Worm (Caenorhabditis elegans) whole organism, mixed stage, embryonic: ENCODE data around the gene sfxn-1.4.

Experiments
- M03D4.4 ChIP-seq: sonication (generic microtip); optimal IDR thresholded peaks from 2 replicates; lab custom pipeline; 2017; ENCODE audit warnings: mild to moderate bottlenecking, missing genetic modification characterization, missing compliant biosample characterization
- bed-3 ChIP-seq: fragments of 200-800 bp; sonication (Bioruptor generic); optimal IDR thresholded peaks from 3 replicates; lab custom pipeline; 2018; ENCODE audit warnings: mild to moderate bottlenecking, missing genetic modification characterization, moderate library complexity, missing compliant biosample characterization
- blmp-1 ChIP-seq: fragments of 150-350 bp; optimal IDR thresholded peaks from 2 replicates; lab custom pipeline; 2014; ENCODE audit warnings: missing biosample characterization, missing genetic modification characterization
- ceh-39 ChIP-seq: fragments of 150-350 bp; optimal IDR thresholded peaks from 2 replicates; lab custom pipeline; 2014; ENCODE audit warnings: missing biosample characterization, missing genetic modification characterization
- ceh-43 ChIP-seq: fragments of 200-800 bp; sonication (Bioruptor generic); optimal IDR thresholded peaks from 2 replicates; lab custom pipeline; 2018; ENCODE audit warnings: mild to moderate bottlenecking, missing genetic modification characterization, moderate library complexity, missing compliant biosample characterization
- ceh-83 ChIP-seq: fragments of 200-800 bp; sonication (Bioruptor generic); optimal IDR thresholded peaks from 2 replicates; lab custom pipeline; 2018; ENCODE audit warnings: mild to moderate bottlenecking, missing genetic modification characterization, missing compliant biosample characterization
- ces-1 ChIP-seq: fragments of 150-350 bp; optimal IDR thresholded peaks from 2 replicates; lab custom pipeline; 2014; ENCODE audit warnings: missing biosample characterization, missing genetic modification reagents, missing genetic modification characterization
- cnd-1 ChIP-seq: fragments of 200-800 bp; sonication (Bioruptor generic); optimal IDR thresholded peaks from 2 replicates; lab custom pipeline; 2018; ENCODE audit warnings: mild to moderate bottlenecking, missing genetic modification characterization, missing compliant biosample characterization
- drap-1 ChIP-seq: fragments of 200-800 bp; sonication (Bioruptor generic); optimal IDR thresholded peaks from 3 replicates; lab custom pipeline; 2018; ENCODE audit warnings: mild to moderate bottlenecking, missing genetic modification characterization, missing compliant biosample characterization
- elt-1 ChIP-seq: sonication (generic microtip); optimal IDR thresholded peaks from 2 replicates; lab custom pipeline; 2017; ENCODE audit warnings: missing genetic modification characterization, mild to moderate bottlenecking, missing compliant biosample characterization, antibody characterized with exemption, moderate library complexity, borderline replicate concordance; ENCODE audit not compliant: insufficient read depth
- elt-3 ChIP-seq: fragments of 150-350 bp; optimal IDR thresholded peaks from 2 replicates; lab custom pipeline; 2014; ENCODE audit warnings: missing biosample characterization, missing genetic modification characterization
- flh-1 ChIP-seq: fragments of 200-800 bp; sonication (Bioruptor generic); optimal IDR thresholded peaks from 2 replicates; lab custom pipeline; 2018; ENCODE audit warnings: mild to moderate bottlenecking, missing genetic modification characterization, moderate library complexity, missing compliant biosample characterization
- ham-2 ChIP-seq: fragments of 200-800 bp; sonication (Bioruptor generic); optimal IDR thresholded peaks from 2 replicates; lab custom pipeline; 2018; ENCODE audit warnings: mild to moderate bottlenecking, missing genetic modification characterization, missing compliant biosample characterization
- hlh-1 ChIP-seq: fragments of 150-350 bp; optimal IDR thresholded peaks from 2 replicates; lab custom pipeline; 2014; ENCODE audit warnings: missing biosample characterization, missing genetic modification reagents, missing genetic modification characterization
- lin-13 ChIP-seq: fragments of 150-350 bp; optimal IDR thresholded peaks from 2 replicates; lab custom pipeline; 2014; ENCODE audit warnings: missing biosample characterization, missing genetic modification characterization
- lin-32 ChIP-seq: fragments of 200-800 bp; sonication (Bioruptor generic); optimal IDR thresholded peaks from 2 replicates; lab custom pipeline; 2018; ENCODE audit warnings: mild to moderate bottlenecking, missing genetic modification characterization, missing compliant biosample characterization
- lsy-2 ChIP-seq: fragments of 150-350 bp; optimal IDR thresholded peaks from 2 replicates; lab custom pipeline; 2014; ENCODE audit warnings: missing biosample characterization, missing genetic modification characterization
- mab-5 ChIP-seq: fragments of 150-350 bp; optimal IDR thresholded peaks from 2 replicates; lab custom pipeline; 2014; ENCODE audit warnings: missing biosample characterization, missing genetic modification characterization
- mep-1 ChIP-seq: fragments of 150-350 bp; optimal IDR thresholded peaks from 2 replicates; lab custom pipeline; 2017; ENCODE audit warnings: missing biosample characterization, missing genetic modification reagents, missing genetic modification characterization, inconsistent platforms
- mls-2 ChIP-seq: sonication (generic microtip); optimal IDR thresholded peaks from 2 replicates; lab custom pipeline; 2016; ENCODE audit warnings: mild to moderate bottlenecking, missing genetic modification characterization, moderate library complexity, missing compliant biosample characterization
- nhr-12 ChIP-seq: fragments of 150-350 bp; optimal IDR thresholded peaks from 2 replicates; lab custom pipeline; 2014; ENCODE audit warnings: missing biosample characterization, missing genetic modification characterization
- nhr-2 ChIP-seq: fragments of 150-350 bp; optimal IDR thresholded peaks from 2 replicates; lab custom pipeline; 2014; ENCODE audit warnings: missing biosample characterization, missing genetic modification characterization
- nhr-237 ChIP-seq: fragments of 150-350 bp; optimal IDR thresholded peaks from 2 replicates; lab custom pipeline; 2014; ENCODE audit warnings: missing biosample characterization, missing genetic modification characterization
- nhr-28 ChIP-seq: fragments of 150-350 bp; optimal IDR thresholded peaks from 2 replicates; lab custom pipeline; 2014; ENCODE audit warnings: missing biosample characterization, missing genetic modification characterization
- nhr-76 ChIP-seq: sonication (generic microtip); optimal IDR thresholded peaks from 2 replicates; lab custom pipeline; 2017; ENCODE audit warnings: missing biosample characterization, missing genetic modification characterization
- pha-4 ChIP-seq: fragments of 150-350 bp; optimal IDR thresholded peaks from 2 replicates; lab custom pipeline; 2018; ENCODE audit warnings: missing biosample characterization, missing genetic modification reagents, missing genetic modification characterization
- sem-2 ChIP-seq: fragments of 200-800 bp; sonication (Bioruptor generic); optimal IDR thresholded peaks from 2 replicates; lab custom pipeline; 2018; ENCODE audit warnings: mild to moderate bottlenecking, missing genetic modification characterization, missing compliant biosample characterization
- snpc-4 ChIP-seq: fragments of 150-350 bp; optimal IDR thresholded peaks from 2 replicates; lab custom pipeline; 2014; ENCODE audit warnings: missing biosample characterization, missing genetic modification characterization
- sptf-1 ChIP-seq: sonication (generic microtip); optimal IDR thresholded peaks from 2 replicates; lab custom pipeline; 2017; ENCODE audit warnings: mild to moderate bottlenecking, missing genetic modification characterization, moderate library complexity, missing compliant biosample characterization
- tbx-8 ChIP-seq: fragments of 200-800 bp; sonication (Bioruptor generic); optimal IDR thresholded peaks from 2 replicates; lab custom pipeline; 2018; ENCODE audit warnings: mild to moderate bottlenecking, missing genetic modification characterization, moderate library complexity, missing compliant biosample characterization
- unc-120 ChIP-seq: sonication (generic microtip); optimal IDR thresholded peaks from 2 replicates; lab custom pipeline; 2017; ENCODE audit warnings: missing genetic modification characterization, missing compliant biosample characterization; ENCODE audit not compliant: poor library complexity, severe bottlenecking
- unc-39 ChIP-seq: fragments of 150-350 bp; optimal IDR thresholded peaks from 2 replicates; lab custom pipeline; 2014; ENCODE audit warnings: missing biosample characterization, missing genetic modification characterization
- unc-62 ChIP-seq: fragments of 150-350 bp; optimal IDR thresholded peaks from 2 replicates; lab custom pipeline; 2014; ENCODE audit warnings: missing biosample characterization, missing genetic modification reagents, missing genetic modification characterization
- zip-8 ChIP-seq: fragments of 150-350 bp; optimal IDR thresholded peaks from 2 replicates; lab custom pipeline; 2014; ENCODE audit warnings: missing biosample characterization, missing genetic modification characterization
- ztf-11 ChIP-seq: fragments of 150-350 bp; optimal IDR thresholded peaks from 2 replicates; lab custom pipeline; 2014; ENCODE audit warnings: missing biosample characterization, missing genetic modification characterization

sfxn-1.4 gene

ce11 chrII:11634681-11635527 is 46.1 kb downstream of the sfxn-1.4 start:
- no peak for TF ChIP-seq snpc-4 (tag; lab: Kevin White, UChicago)
- no peak for TF ChIP-seq nhr-28 (tag; lab: Kevin White, UChicago)
- TF ChIP-seq nhr-2 (tag; lab: Kevin White, UChicago) = no peak
- TF ChIP-seq ceh-43 (GFP tag; lab: Kevin White, UChicago) = no peak
- peak; percentile 3 for TF ChIP-seq elt-3 (tag; lab: Kevin White, UChicago)
- peak; percentile 89 for TF ChIP-seq mls-2
- TF ChIP-seq unc-120 (tag; lab: Kevin White, UChicago) = peak; percentile 73
- TF ChIP-seq lin-32 (GFP tag; lab: Kevin White, UChicago) = peak; percentile 17
- TF ChIP-seq pha-4 = peak; percentile 91
- TF ChIP-seq elt-1 (tag; lab: Kevin White, UChicago) = peak; percentile 8
- TF ChIP-seq hlh-1 (tag; lab: Kevin White, UChicago) = peak; percentile 49
- no peak for TF ChIP-seq zip-8
- no peak for TF ChIP-seq ceh-39 (tag; lab: Kevin White, UChicago)
- peak; percentile 83 for TF ChIP-seq sptf-1
- peak; percentile 34 for TF ChIP-seq sem-2 (GFP tag; lab: Kevin White, UChicago)
- TF ChIP-seq nhr-237 (tag; lab: Kevin White, UChicago) = peak; percentile 54
- peak; percentile 11 for TF ChIP-seq nhr-76 (tag; lab: Kevin White, UChicago)
- TF ChIP-seq cnd-1 = peak; percentile 76
- TF ChIP-seq bed-3 (GFP tag; lab: Kevin White, UChicago) = no peak
- TF ChIP-seq mep-1 (tag; lab: Kevin White, UChicago) = no peak
- no peak for TF ChIP-seq blmp-1
- no peak for TF ChIP-seq flh-1 (GFP tag; lab: Kevin White, UChicago)
- TF ChIP-seq ces-1 (GFP tag; lab: Kevin White, UChicago) = peak; percentile 35
- peak; percentile 81 for TF ChIP-seq unc-62 (GFP tag; lab: Kevin White, UChicago)
- TF ChIP-seq lin-13 (tag; lab: Kevin White, UChicago) = peak; percentile 41
- no peak for TF ChIP-seq mab-5 (tag; lab: Kevin White, UChicago)
- TF ChIP-seq ztf-11 (tag; lab: Kevin White, UChicago) = peak; percentile 56
- no peak for TF ChIP-seq tbx-8
- TF ChIP-seq M03D4.4 (tag; lab: Kevin White, UChicago) = peak; percentile 63
- peak; percentile 81 for TF ChIP-seq drap-1 (GFP tag; lab: Kevin White, UChicago)
- TF ChIP-seq nhr-12 (tag; lab: Kevin White, UChicago) = no peak
- TF ChIP-seq unc-39 = no peak
- no peak for TF ChIP-seq ceh-83 (GFP tag; lab: Kevin White, UChicago)
- TF ChIP-seq ham-2 (GFP tag; lab: Kevin White, UChicago) = peak; percentile 94
- peak; percentile 59 for TF ChIP-seq lsy-2

ce11 chrII:11634057-11634676 is 46.9 kb downstream of the sfxn-1.4 start:
- TF ChIP-seq lsy-2 (peak; percentile 48), unc-120 (tag; lab: Kevin White, UChicago) (peak; percentile 97), ztf-11 (tag; lab: Kevin White, UChicago) (peak; percentile 86), nhr-76 (tag; lab: Kevin White, UChicago) (no peak), elt-3 (tag; lab: Kevin White, UChicago) (peak; percentile 33), ceh-39 (tag; lab: Kevin White, UChicago) (peak; percentile 18), mab-5 (tag; lab: Kevin White, UChicago) (no peak), tbx-8 (no peak), hlh-1 (tag; lab: Kevin White, UChicago) (peak; percentile 72), elt-1 (tag; lab: Kevin White, UChicago) (no peak), nhr-28 (tag; lab: Kevin White, UChicago) (no peak), sptf-1 (peak; percentile 84), bed-3 (GFP tag; lab: Kevin White, UChicago) (no peak), nhr-12 (tag; lab: Kevin White, UChicago) (no peak), unc-62 (GFP tag; lab: Kevin White, UChicago) (peak; percentile 82), M03D4.4 (tag; lab: Kevin White, UChicago) (peak; percentile 61), ces-1 (GFP tag; lab: Kevin White, UChicago) (peak; percentile 43), pha-4 (peak; percentile 89), blmp-1 (peak; percentile 30), zip-8 (peak; percentile 2), unc-39 (no peak), ceh-43 (GFP tag; lab: Kevin White, UChicago) (peak; percentile 49), ham-2 (GFP tag; lab: Kevin White, UChicago) (peak; percentile 99), drap-1 (GFP tag; lab: Kevin White, UChicago) (peak; percentile 82), snpc-4 (tag; lab: Kevin White, UChicago) (no peak), sem-2 (GFP tag; lab: Kevin White, UChicago) (no peak), lin-32 (GFP tag; lab: Kevin White, UChicago) (no peak), cnd-1 (peak; percentile 41), lin-13 (tag; lab: Kevin White, UChicago) (peak; percentile 71), nhr-237 (tag; lab: Kevin White, UChicago) (peak; percentile 34), flh-1 (GFP tag; lab: Kevin White, UChicago) (no peak), ceh-83 (GFP tag; lab: Kevin White, UChicago) (peak; percentile 31), mep-1 (tag; lab: Kevin White, UChicago) (peak; percentile 52), mls-2 (peak; percentile 90), nhr-2 (tag; lab: Kevin White, UChicago) (peak; percentile 16)
